Worm (Caenorhabditis elegans) whole organism, early embryonic: ENCODE results near the gene F19F10.14.

Source experiments
- F13C5.2 ChIP-seq: sonication (generic microtip); optimal IDR thresholded peaks from 2 replicates; lab custom pipeline; 2017; ENCODE audit warnings: mild to moderate bottlenecking, missing genetic modification characterization, inconsistent platforms, missing compliant biosample characterization
- ama-1 ChIP-seq: fragments of 150-350 bp; optimal IDR thresholded peaks from 2 replicates; lab custom pipeline; 2014
- ceh-13 ChIP-seq: fragments of 200-800 bp; sonication (Bioruptor generic); optimal IDR thresholded peaks from 2 replicates; lab custom pipeline; 2018; ENCODE audit warnings: mild to moderate bottlenecking, missing genetic modification characterization, missing compliant biosample characterization
- flt-1 ChIP-seq: fragments of 200-800 bp; sonication (Bioruptor generic); IDR thresholded peaks from 2 replicates; pipeline ENCODE4 v1.3.6; 2022; ENCODE audit warnings: missing genetic modification characterization, missing compliant biosample characterization
- hmbx-1 ChIP-seq: sonication (generic microtip); optimal IDR thresholded peaks from 2 replicates; lab custom pipeline; 2016; ENCODE audit warnings: mild to moderate bottlenecking, missing genetic modification characterization, missing compliant biosample characterization
- hmg-4 ChIP-seq: fragments of 200-800 bp; sonication (Bioruptor generic); optimal IDR thresholded peaks from 2 replicates; lab custom pipeline; 2018; ENCODE audit warnings: mild to moderate bottlenecking, missing genetic modification characterization, missing compliant biosample characterization
- hnd-1 ChIP-seq: sonication (generic microtip); optimal IDR thresholded peaks from 2 replicates; lab custom pipeline; 2016; ENCODE audit warnings: missing genetic modification characterization, missing compliant biosample characterization
- sea-1 ChIP-seq: fragments of 200-800 bp; sonication (Bioruptor generic); conservative IDR thresholded peaks from 2 replicates; pipeline ENCODE4 v1.3.6; 2022; ENCODE audit warnings: missing genetic modification characterization, missing compliant biosample characterization
- tbx-11 ChIP-seq: fragments of 200-800 bp; sonication (Bioruptor generic); IDR thresholded peaks from 2 replicates; pipeline ENCODE4 v1.3.6; 2022; ENCODE audit warnings: missing genetic modification characterization, missing compliant biosample characterization
- tra-4 ChIP-seq: sonication (generic microtip); optimal IDR thresholded peaks from 2 replicates; lab custom pipeline; 2017; ENCODE audit warnings: missing genetic modification characterization, missing compliant biosample characterization

DNA sequence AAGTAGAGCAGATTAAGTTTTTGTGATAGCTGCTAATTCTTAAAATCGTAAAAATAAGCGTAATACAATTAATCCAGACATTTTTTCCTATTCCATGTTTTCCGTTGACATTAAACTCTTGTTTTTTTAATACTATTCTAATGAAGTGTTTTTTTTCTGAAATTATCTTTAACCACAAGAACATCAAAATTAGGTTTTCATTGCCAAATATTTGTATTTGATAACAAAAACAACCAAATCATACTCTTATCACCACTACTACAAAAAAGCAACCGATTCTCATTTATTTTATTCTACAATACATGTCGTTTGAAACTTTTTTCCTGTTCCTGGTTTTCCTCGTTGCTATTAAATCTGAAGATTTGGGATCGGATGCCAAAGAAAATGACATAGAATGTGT lies 43.7 kb downstream of the F19F10.14 start, which contains the start of gene C54F6.17:
- TF ChIP-seq ama-1 (lab: Kevin White, UChicago) (no peak), sea-1 (GFP tag; lab: Robert Waterston, UW) (no peak), tra-4 (tag; lab: Kevin White, UChicago) (no peak), tbx-11 (GFP tag; lab: Robert Waterston, UW) (no peak), hmbx-1 (tag; lab: Kevin White, UChicago) (no peak), flt-1 (GFP tag; lab: Robert Waterston, UW) (no peak), hnd-1 (tag; lab: Kevin White, UChicago) (no peak), hmg-4 (no peak), F13C5.2 (tag; lab: Kevin White, UChicago) (no peak), ceh-13 (GFP tag; lab: Kevin White, UChicago) (no peak)
